Fruit fly (Drosophila melanogaster) whole organism, embryonic: ENCODE measurements around the gene CG2931.

ENCODE experiments used
- CG11456 ChIP-seq: fragments of 200-800 bp; sonication (Bioruptor generic); IDR thresholded peaks from 3 replicates; pipeline ENCODE4 v1.3.6; 2022; ENCODE audit warnings: missing biosample characterization, missing genetic modification characterization
- CG11504 ChIP-seq: fragments of 200-800 bp; sonication (Bioruptor generic); optimal IDR thresholded peaks from 3 replicates; lab custom pipeline; 2019; ENCODE audit warnings: missing biosample characterization, mild to moderate bottlenecking, missing genetic modification characterization, moderate library complexity
- CG13123 ChIP-seq: fragments of 200-800 bp; sonication (Bioruptor generic); optimal IDR thresholded peaks from 2 replicates; lab custom pipeline; 2016; ENCODE audit warnings: missing biosample characterization, missing genetic modification characterization
- CG14014 ChIP-seq: fragments of 200-800 bp; sonication (Bioruptor generic); IDR thresholded peaks from 2 replicates; pipeline ENCODE4 v1.3.6; 2022; ENCODE audit warnings: missing biosample characterization, missing genetic modification characterization
- CG15073 ChIP-seq: fragments of 200-800 bp; sonication (Bioruptor generic); optimal IDR thresholded peaks from 2 replicates; lab custom pipeline; 2016; ENCODE audit warnings: missing biosample characterization, missing genetic modification characterization
- CG17361 ChIP-seq: fragments of 200-800 bp; sonication (Bioruptor generic); IDR thresholded peaks from 3 replicates; pipeline ENCODE4 v1.3.6; 2022; ENCODE audit warnings: missing biosample characterization, missing genetic modification characterization
- CG1792 ChIP-seq: fragments of 200-800 bp; sonication (Bioruptor generic); optimal IDR thresholded peaks from 2 replicates; lab custom pipeline; 2016; ENCODE audit warnings: missing biosample characterization, missing genetic modification characterization
- CG2202 ChIP-seq: fragments of 200-800 bp; sonication (Bioruptor generic); optimal IDR thresholded peaks from 2 replicates; lab custom pipeline; 2018; ENCODE audit warnings: missing biosample characterization, mild to moderate bottlenecking, missing genetic modification characterization
- CG30403 ChIP-seq: fragments of 200-800 bp; sonication (Bioruptor generic); optimal IDR thresholded peaks from 3 replicates; lab custom pipeline; 2016; ENCODE audit warnings: missing biosample characterization, missing genetic modification characterization
- CG31365 ChIP-seq: fragments of 200-800 bp; sonication (Bioruptor generic); optimal IDR thresholded peaks from 2 replicates; lab custom pipeline; 2018; ENCODE audit warnings: missing biosample characterization, mild to moderate bottlenecking, missing genetic modification characterization
- CG32532 ChIP-seq: fragments of 200-800 bp; sonication (Bioruptor generic); IDR thresholded peaks from 2 replicates; pipeline ENCODE4 v1.3.6; 2022; ENCODE audit warnings: missing biosample characterization, missing genetic modification characterization
- CG4820 ChIP-seq: fragments of 200-800 bp; sonication (Bioruptor generic); optimal IDR thresholded peaks from 3 replicates; lab custom pipeline; 2016; ENCODE audit warnings: missing biosample characterization, missing genetic modification characterization
- CG4854 ChIP-seq: fragments of 200-800 bp; sonication (Bioruptor generic); optimal IDR thresholded peaks from 2 replicates; lab custom pipeline; 2016; ENCODE audit warnings: missing biosample characterization, missing genetic modification characterization, inconsistent platforms
- CG6175 ChIP-seq: fragments of 200-800 bp; sonication (Bioruptor generic); IDR thresholded peaks from 3 replicates; pipeline ENCODE4 v1.3.6; 2022; ENCODE audit warnings: missing biosample characterization, missing genetic modification characterization
- CG6254 ChIP-seq: fragments of 200-800 bp; sonication (Bioruptor generic); optimal IDR thresholded peaks from 3 replicates; lab custom pipeline; 2017; ENCODE audit warnings: mild to moderate bottlenecking, missing biosample characterization, missing genetic modification reagents, missing genetic modification characterization
- CG7271 ChIP-seq: fragments of 200-800 bp; sonication (Bioruptor generic); optimal IDR thresholded peaks from 2 replicates; lab custom pipeline; 2018; ENCODE audit warnings: missing biosample characterization, mild to moderate bottlenecking, missing genetic modification characterization, moderate library complexity
- CG7357 ChIP-seq: fragments of 200-800 bp; sonication (Bioruptor generic); IDR thresholded peaks from 3 replicates; pipeline ENCODE4 v1.3.6; 2022; ENCODE audit warnings: missing biosample characterization, missing genetic modification characterization
- CG7786 ChIP-seq: fragments of 200-800 bp; sonication (Bioruptor generic); optimal IDR thresholded peaks from 2 replicates; lab custom pipeline; 2016; ENCODE audit warnings: missing biosample characterization, missing genetic modification characterization
- CG8359 ChIP-seq: fragments of 200-800 bp; sonication (Bioruptor generic); optimal IDR thresholded peaks from 2 replicates; lab custom pipeline; 2017; ENCODE audit warnings: missing biosample characterization, mild to moderate bottlenecking, missing genetic modification characterization, borderline replicate concordance
- CG8944 ChIP-seq: fragments of 200-800 bp; sonication (Bioruptor generic); optimal IDR thresholded peaks from 3 replicates; lab custom pipeline; 2016; ENCODE audit warnings: missing biosample characterization, missing genetic modification characterization
- CG9797 ChIP-seq: fragments of 200-800 bp; sonication (Bioruptor generic); optimal IDR thresholded peaks from 3 replicates; lab custom pipeline; 2018; ENCODE audit warnings: missing biosample characterization, mild to moderate bottlenecking, missing genetic modification characterization
- E2f2 ChIP-seq: fragments of 200-800 bp; sonication (Bioruptor generic); IDR thresholded peaks from 2 replicates; pipeline ENCODE4 v1.3.6; 2022; ENCODE audit warnings: missing biosample characterization, missing genetic modification characterization
- Ets65A ChIP-seq: fragments of 200-800 bp; sonication (Bioruptor generic); peaks from one replicate; lab custom pipeline; 2016; ENCODE audit warnings: missing biosample characterization, missing genetic modification characterization
- Hey ChIP-seq: fragments of 200-800 bp; sonication (Bioruptor generic); optimal IDR thresholded peaks from 3 replicates; lab custom pipeline; 2018; ENCODE audit warnings: missing biosample characterization, mild to moderate bottlenecking, missing genetic modification characterization
- HmgD ChIP-seq: fragments of 200-800 bp; sonication (Bioruptor generic); optimal IDR thresholded peaks from 3 replicates; lab custom pipeline; 2016; ENCODE audit warnings: missing biosample characterization, missing genetic modification characterization
- HmgZ ChIP-seq: fragments of 200-800 bp; sonication (Bioruptor generic); optimal IDR thresholded peaks from 2 replicates; lab custom pipeline; 2018; ENCODE audit warnings: missing biosample characterization, mild to moderate bottlenecking, missing genetic modification characterization
- Hmx ChIP-seq: fragments of 200-800 bp; sonication (Bioruptor generic); optimal IDR thresholded peaks from 2 replicates; lab custom pipeline; 2016; ENCODE audit warnings: missing biosample characterization, missing genetic modification characterization
- Hr51 ChIP-seq, 2 experiments: fragments of 200-800 bp; sonication (Bioruptor generic); optimal IDR thresholded peaks; 2 replicates in 1 of 2; 3 replicates in 1 of 2; lab custom pipeline; 2016 to 2018; ENCODE audit warnings: missing biosample characterization in 2 of 2, missing genetic modification characterization in 2 of 2, mild to moderate bottlenecking in 1 of 2, moderate library complexity in 1 of 2
- Hsf ChIP-seq: fragments of 200-800 bp; sonication (Bioruptor generic); optimal IDR thresholded peaks from 3 replicates; lab custom pipeline; 2016; ENCODE audit warnings: missing biosample characterization, missing genetic modification characterization
- Kr ChIP-seq: fragments of 200-800 bp; sonication (Bioruptor generic); optimal IDR thresholded peaks from 2 replicates; lab custom pipeline; 2017; ENCODE audit warnings: missing biosample characterization, mild to moderate bottlenecking, missing genetic modification characterization
- MESR4 ChIP-seq: fragments of 200-800 bp; sonication (Bioruptor generic); optimal IDR thresholded peaks from 2 replicates; lab custom pipeline; 2018; ENCODE audit warnings: missing biosample characterization, mild to moderate bottlenecking, missing genetic modification characterization, moderate library complexity
- NfI ChIP-seq: fragments of 200-800 bp; sonication (Bioruptor generic); optimal IDR thresholded peaks from 3 replicates; lab custom pipeline; 2018; ENCODE audit warnings: missing biosample characterization, mild to moderate bottlenecking, missing genetic modification characterization, moderate library complexity
- Pdp1 ChIP-seq, 2 experiments: fragments of 200-800 bp; sonication (Bioruptor generic); optimal IDR thresholded peaks; 3 replicates each; lab custom pipeline; 2016; ENCODE audit warnings: missing biosample characterization in 2 of 2, missing genetic modification characterization in 2 of 2, mild to moderate bottlenecking in 1 of 2, moderate library complexity in 1 of 2
- Side ChIP-seq: fragments of 200-800 bp; sonication (Bioruptor generic); optimal IDR thresholded peaks from 2 replicates; lab custom pipeline; 2016; ENCODE audit warnings: missing biosample characterization, missing genetic modification characterization
- bbx ChIP-seq: fragments of 200-800 bp; sonication (Bioruptor generic); IDR thresholded peaks from 2 replicates; pipeline ENCODE4 v1.3.6; 2022; ENCODE audit warnings: missing biosample characterization, missing genetic modification characterization; ENCODE audit not compliant: partially characterized antibody
- bcd ChIP-seq: fragments of 200-800 bp; sonication (Bioruptor generic); optimal IDR thresholded peaks from 2 replicates; lab custom pipeline; 2017; ENCODE audit warnings: missing biosample characterization, mild to moderate bottlenecking, missing genetic modification characterization
- bigmax ChIP-seq: fragments of 200-800 bp; sonication (Bioruptor generic); optimal IDR thresholded peaks from 2 replicates; lab custom pipeline; 2018; ENCODE audit warnings: missing biosample characterization, mild to moderate bottlenecking, missing genetic modification characterization
- chm ChIP-seq: fragments of 200-800 bp; sonication (Bioruptor generic); IDR thresholded peaks from 2 replicates; pipeline ENCODE4 v1.3.6; 2022; ENCODE audit warnings: missing biosample characterization, missing genetic modification characterization
- cwo ChIP-seq: fragments of 200-800 bp; sonication (Bioruptor generic); optimal IDR thresholded peaks from 3 replicates; lab custom pipeline; 2017; ENCODE audit warnings: missing biosample characterization, missing genetic modification characterization, mild to moderate bottlenecking, moderate library complexity, missing genetic modification reagents
- dimm ChIP-seq: fragments of 200-800 bp; sonication (Bioruptor generic); IDR thresholded peaks from 2 replicates; pipeline ENCODE4 v1.3.6; 2022; ENCODE audit warnings: missing biosample characterization, missing genetic modification characterization
- ham ChIP-seq: fragments of 200-800 bp; sonication (Bioruptor generic); IDR thresholded peaks from 2 replicates; pipeline ENCODE4 v1.3.6; 2022; ENCODE audit warnings: missing biosample characterization, missing genetic modification characterization
- insv ChIP-seq, 2 experiments: fragments of 200-800 bp; sonication (Bioruptor generic); optimal IDR thresholded peaks; 3 replicates each; lab custom pipeline; 2016 to 2018; ENCODE audit warnings: missing biosample characterization in 2 of 2, missing genetic modification characterization in 2 of 2
- nom ChIP-seq: fragments of 200-800 bp; sonication (Bioruptor generic); optimal IDR thresholded peaks from 2 replicates; lab custom pipeline; 2017; ENCODE audit warnings: missing biosample characterization, missing genetic modification characterization, mild to moderate bottlenecking, moderate library complexity, missing genetic modification reagents
- pfk ChIP-seq: fragments of 200-800 bp; sonication (Bioruptor generic); optimal IDR thresholded peaks from 2 replicates; lab custom pipeline; 2018; ENCODE audit warnings: missing biosample characterization, mild to moderate bottlenecking, missing genetic modification characterization, moderate library complexity
- pum ChIP-seq: fragments of 200-800 bp; sonication (Bioruptor generic); optimal IDR thresholded peaks from 2 replicates; lab custom pipeline; 2016; ENCODE audit warnings: missing biosample characterization, missing genetic modification characterization
- pzg ChIP-seq: fragments of 200-800 bp; sonication (Bioruptor generic); optimal IDR thresholded peaks from 3 replicates; lab custom pipeline; 2018; ENCODE audit warnings: missing biosample characterization, mild to moderate bottlenecking, missing genetic modification characterization, moderate library complexity
- schlank ChIP-seq: fragments of 200-800 bp; sonication (Bioruptor generic); optimal IDR thresholded peaks from 2 replicates; lab custom pipeline; 2018; ENCODE audit warnings: missing biosample characterization, mild to moderate bottlenecking, missing genetic modification characterization
- sens ChIP-seq: fragments of 200-800 bp; sonication (Bioruptor generic); peaks from one replicate; lab custom pipeline; 2016; ENCODE audit warnings: missing biosample characterization, missing genetic modification characterization
- sisA ChIP-seq: fragments of 200-800 bp; sonication (Bioruptor generic); IDR thresholded peaks from 2 replicates; pipeline ENCODE4 v1.3.6; 2022; ENCODE audit warnings: missing biosample characterization, missing genetic modification characterization
- tio ChIP-seq: fragments of 200-800 bp; sonication (Bioruptor generic); optimal IDR thresholded peaks from 2 replicates; lab custom pipeline; 2017; ENCODE audit warnings: missing biosample characterization, missing genetic modification characterization, inconsistent platforms
- ttk ChIP-seq: fragments of 200-800 bp; sonication (Bioruptor generic); IDR thresholded peaks from 2 replicates; pipeline ENCODE4 v2.1.2; 2022; ENCODE audit warnings: missing biosample characterization, missing genetic modification characterization
- usp ChIP-seq: fragments of >200 bp; optimal IDR thresholded peaks from 2 replicates; lab custom pipeline; 2017; ENCODE audit warnings: missing biosample characterization, missing genetic modification characterization

Gene CG2931

dm6 chr3R:5613114-5613443 lies 44.7 kb upstream of the CG2931 start, which contains the start of gene Atu (continued):
- TF ChIP-seq CG11456 (no peak), schlank (no peak), CG15073 (no peak), CG13123 (GFP tag; lab: Kevin White, UChicago) (no peak), Hmx (GFP tag; lab: Kevin White, UChicago) (no peak), Side (GFP tag; lab: Kevin White, UChicago) (no peak), Hey (tag; lab: Kevin White, UChicago) (no peak), bcd (GFP tag; lab: Kevin White, UChicago) (no peak), bigmax (GFP tag; lab: Kevin White, UChicago) (no peak), CG32532 (GFP tag; lab: Robert Waterston, UW) (no peak), CG6175 (GFP tag; lab: Robert Waterston, UW) (no peak), CG7271 (tag; lab: Kevin White, UChicago) (no peak), CG14014 (no peak), Ets65A (GFP tag; lab: Kevin White, UChicago) (no peak), CG4854 (GFP tag; lab: Kevin White, UChicago) (no peak), CG1792 (GFP tag; lab: Kevin White, UChicago) (peak; percentile 99), pum (GFP tag; lab: Kevin White, UChicago) (no peak), Hsf (GFP tag; lab: Kevin White, UChicago) (peak; percentile 16), CG31365 (tag; lab: Kevin White, UChicago) (no peak), CG6254 (GFP tag; lab: Kevin White, UChicago) (no peak), CG9797 (peak; percentile 19), CG7786 (GFP tag; lab: Kevin White, UChicago) (peak; percentile 55), sens (GFP tag; lab: Kevin White, UChicago) (peak; percentile 88), CG4820 (GFP tag; lab: Kevin White, UChicago) (peak; percentile 61), CG8359 (GFP tag; lab: Kevin White, UChicago) (no peak), chm (GFP tag; lab: Robert Waterston, UW) (no peak), CG8944 (GFP tag; lab: Kevin White, UChicago) (no peak), Hr51 (GFP tag; optimal IDR thresholded peaks at IDR 0.05; lab: Kevin White, UChicago) (peak in 1 of 2 experiments; percentile 3), insv (GFP tag; optimal IDR thresholded peaks at IDR 0.05; lab: Kevin White, UChicago) (no peak), MESR4 (GFP tag; lab: Kevin White, UChicago) (peak; percentile 24), NfI (peak; percentile 27), CG2202 (tag; lab: Kevin White, UChicago) (no peak), HmgD (peak; percentile 51), Pdp1 (GFP tag; optimal IDR thresholded peaks at IDR 0.05; lab: Kevin White, UChicago) (peak in 1 of 2 experiments; percentile 42), pzg (GFP tag; lab: Kevin White, UChicago) (peak; percentile 84), nom (no peak), cwo (GFP tag; lab: Kevin White, UChicago) (no peak), CG11504 (no peak), ham (GFP tag; lab: Robert Waterston, UW) (no peak), tio (no peak), CG17361 (GFP tag; lab: Robert Waterston, UW) (peak; percentile 58; the same call in 2 of the 3 replicates), CG7357 (GFP tag; lab: Robert Waterston, UW) (no peak), bbx (peak; percentile 83), Kr (GFP tag; lab: Kevin White, UChicago) (no peak), ttk (GFP tag; lab: Robert Waterston, UW) (no peak), pfk (GFP tag; lab: Kevin White, UChicago) (no peak), CG30403 (GFP tag; lab: Kevin White, UChicago) (peak; percentile 54), E2f2 (GFP tag; lab: Robert Waterston, UW) (peak; percentile 31; the same call in 1 of the 2 replicates), usp (GFP tag; lab: Kevin White, UChicago) (no peak), HmgZ (tag; lab: Kevin White, UChicago) (peak; percentile 79), sisA (no peak), dimm (GFP tag; lab: Robert Waterston, UW) (no peak)
